Fruit fly (Drosophila melanogaster) whole organism, adult: ENCODE measurements around the gene Trx2.

Experiments
- CG11617 ChIP-seq: fragments of 200-800 bp; sonication (Bioruptor generic); optimal IDR thresholded peaks from 2 replicates; lab custom pipeline; 2017; ENCODE audit warnings: mild to moderate bottlenecking, missing biosample characterization, missing genetic modification reagents, missing genetic modification characterization
- CG12768 ChIP-seq: fragments of 200-800 bp; sonication (Bioruptor generic); optimal IDR thresholded peaks from 2 replicates; lab custom pipeline; 2017; ENCODE audit warnings: missing biosample characterization, missing genetic modification characterization, mild to moderate bottlenecking, moderate library complexity, missing genetic modification reagents
- CG14711 ChIP-seq: fragments of 200-800 bp; sonication (Bioruptor generic); optimal IDR thresholded peaks from 2 replicates; lab custom pipeline; 2018; ENCODE audit warnings: missing biosample characterization, mild to moderate bottlenecking, missing genetic modification characterization, moderate library complexity
- CG1620 ChIP-seq: fragments of 200-800 bp; sonication (Bioruptor generic); optimal IDR thresholded peaks from 2 replicates; lab custom pipeline; 2016; ENCODE audit warnings: missing biosample characterization, missing genetic modification characterization
- CG33017 ChIP-seq: fragments of 200-800 bp; sonication (Bioruptor generic); optimal IDR thresholded peaks from 2 replicates; lab custom pipeline; 2018; ENCODE audit warnings: missing biosample characterization, mild to moderate bottlenecking, missing genetic modification characterization, moderate library complexity
- CG5204 ChIP-seq: fragments of 200-800 bp; sonication (Bioruptor generic); optimal IDR thresholded peaks from 2 replicates; lab custom pipeline; 2016; ENCODE audit warnings: missing biosample characterization, missing genetic modification characterization
- CG7045 ChIP-seq: fragments of 200-800 bp; sonication (Bioruptor generic); optimal IDR thresholded peaks from 2 replicates; lab custom pipeline; 2017; ENCODE audit warnings: missing biosample characterization, mild to moderate bottlenecking, missing genetic modification characterization
- CG7101 ChIP-seq: fragments of 200-800 bp; sonication (Bioruptor generic); optimal IDR thresholded peaks from 2 replicates; lab custom pipeline; 2018; ENCODE audit warnings: missing biosample characterization, mild to moderate bottlenecking, missing genetic modification characterization, moderate library complexity
- Clk ChIP-seq: fragments of 200-800 bp; sonication (Bioruptor generic); optimal IDR thresholded peaks from 2 replicates; lab custom pipeline; 2017; ENCODE audit warnings: missing biosample characterization, missing genetic modification characterization
- Crg-1 ChIP-seq: fragments of 200-800 bp; sonication (Bioruptor generic); optimal IDR thresholded peaks from 2 replicates; lab custom pipeline; 2016; ENCODE audit warnings: missing biosample characterization, missing genetic modification characterization
- Hr96 ChIP-seq: fragments of 200-800 bp; sonication (Bioruptor generic); optimal IDR thresholded peaks from 2 replicates; lab custom pipeline; 2016; ENCODE audit warnings: missing biosample characterization, missing genetic modification characterization
- Mnt ChIP-seq: fragments of 200-800 bp; sonication (Bioruptor generic); optimal IDR thresholded peaks from 2 replicates; lab custom pipeline; 2016; ENCODE audit warnings: missing biosample characterization, mild to moderate bottlenecking, missing genetic modification characterization
- bab1 ChIP-seq: fragments of 200-800 bp; sonication (Bioruptor generic); optimal IDR thresholded peaks from 3 replicates; lab custom pipeline; 2019; ENCODE audit warnings: missing biosample characterization, mild to moderate bottlenecking, missing genetic modification characterization, moderate library complexity
- cic ChIP-seq: fragments of 200-800 bp; sonication (Bioruptor generic); optimal IDR thresholded peaks from 2 replicates; lab custom pipeline; 2017; ENCODE audit warnings: missing biosample characterization, mild to moderate bottlenecking, missing genetic modification characterization, moderate library complexity
- cnc ChIP-seq, 2 experiments: fragments of >200 bp; optimal IDR thresholded peaks; 2 replicates each; lab custom pipeline; 2017
- kay ChIP-seq: fragments of 200-800 bp; sonication (Bioruptor generic); peaks from one replicate; lab custom pipeline; 2016; ENCODE audit warnings: missing biosample characterization, missing genetic modification characterization, borderline replicate concordance
- ovo ChIP-seq: fragments of 200-800 bp; sonication (Bioruptor generic); optimal IDR thresholded peaks from 2 replicates; lab custom pipeline; 2016; ENCODE audit warnings: missing biosample characterization, missing genetic modification characterization
- pad ChIP-seq: fragments of 200-800 bp; sonication (Bioruptor generic); optimal IDR thresholded peaks from 3 replicates; lab custom pipeline; 2017; ENCODE audit warnings: missing biosample characterization, missing genetic modification characterization, mild to moderate bottlenecking, moderate library complexity, missing genetic modification reagents
- tj ChIP-seq: fragments of 200-800 bp; sonication (Bioruptor generic); optimal IDR thresholded peaks from 3 replicates; lab custom pipeline; 2017; ENCODE audit warnings: missing biosample characterization, mild to moderate bottlenecking, missing genetic modification characterization, moderate library complexity
- toe ChIP-seq: fragments of 200-800 bp; sonication (Bioruptor generic); optimal IDR thresholded peaks from 2 replicates; lab custom pipeline; 2016; ENCODE audit warnings: missing biosample characterization, missing genetic modification characterization

Trx2 gene

DNA sequence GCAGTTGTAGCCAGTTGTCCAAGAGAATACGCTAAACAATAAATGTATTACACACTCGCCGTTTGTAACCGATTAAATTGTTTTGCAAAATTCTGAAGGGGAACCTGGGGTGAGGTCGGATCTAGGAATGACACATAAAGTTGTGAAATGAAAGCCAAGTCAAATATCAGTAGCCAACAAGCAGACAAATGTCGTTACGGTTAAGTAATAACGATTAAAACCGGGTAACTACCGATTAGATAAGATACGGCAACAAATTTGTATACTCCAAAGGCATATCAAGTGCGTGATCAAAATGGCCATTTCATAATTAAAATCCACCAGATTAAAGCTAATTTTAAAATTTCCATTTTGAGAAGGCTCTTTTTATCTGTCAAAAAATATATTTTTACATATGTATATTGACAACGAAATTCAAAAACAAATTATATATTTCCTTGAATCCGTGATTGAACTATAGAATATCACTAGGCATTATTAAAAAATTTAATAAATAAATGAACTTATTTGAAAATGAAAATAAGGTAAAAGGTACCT lies 3.1 kb downstream of the Trx2 start, which contains the start of gene GlcAT-S:
GlcAT-S (plus strand) TSS at position 487 of the 537 bp plus-strand sequence.
- TF ChIP-seq cic (GFP tag; lab: Kevin White, UChicago), result peak; percentile 31
- TF ChIP-seq toe (GFP tag; lab: Kevin White, UChicago), result no peak

DNA sequence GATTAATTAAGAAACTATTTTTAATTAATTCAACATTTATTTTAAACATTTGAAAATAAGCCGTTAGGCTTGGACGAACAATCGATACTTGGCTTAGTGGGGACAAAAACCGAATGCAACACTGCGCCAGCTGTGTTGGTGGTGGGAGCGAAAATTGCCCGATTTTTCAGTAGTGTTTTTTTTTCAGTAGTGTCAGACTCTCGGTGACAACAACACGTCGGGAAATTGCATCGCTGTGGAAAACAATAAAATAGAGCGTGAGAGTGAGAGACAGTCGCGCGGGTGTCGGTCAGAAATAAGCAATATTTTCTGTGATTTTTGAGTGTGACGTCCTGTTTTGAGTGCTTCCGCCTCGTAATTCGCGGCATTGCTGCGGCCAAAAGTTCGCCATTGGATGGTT lies 3.7 kb downstream of the Trx2 start:
- TF ChIP-seq CG7101 (tag; lab: Kevin White, UChicago), result peak; percentile 12
- peak; percentile 5 for TF ChIP-seq cic (GFP tag; lab: Kevin White, UChicago)
- TF ChIP-seq tj (GFP tag; lab: Kevin White, UChicago), result peak; percentile 59
- TF ChIP-seq Hr96, result no peak
- no peak for TF ChIP-seq cnc (optimal IDR thresholded peaks at IDR 0.05; lab: Kevin White, UChicago)
- no peak for TF ChIP-seq CG5204 (GFP tag; lab: Kevin White, UChicago)
- peak; percentile 80 for TF ChIP-seq Mnt
- peak; percentile 70 for TF ChIP-seq CG1620
- no peak for TF ChIP-seq CG7045 (GFP tag; lab: Kevin White, UChicago)
- TF ChIP-seq Crg-1 (GFP tag; lab: Kevin White, UChicago), result peak; percentile 49
- TF ChIP-seq ovo (GFP tag; lab: Kevin White, UChicago), result peak; percentile 49
- peak; percentile 40 for TF ChIP-seq bab1
- no peak for TF ChIP-seq pad (GFP tag; lab: Kevin White, UChicago)
- TF ChIP-seq CG12768 (GFP tag; lab: Kevin White, UChicago), result no peak
- no peak for TF ChIP-seq kay (GFP tag; lab: Kevin White, UChicago)
- no peak for TF ChIP-seq toe (GFP tag; lab: Kevin White, UChicago)
- peak; percentile 42 for TF ChIP-seq CG11617 (GFP tag; lab: Kevin White, UChicago)
- TF ChIP-seq CG33017 (tag; lab: Kevin White, UChicago), result peak; percentile 14
- TF ChIP-seq Clk, result no peak
- TF ChIP-seq CG14711 (tag; lab: Kevin White, UChicago), result no peak

DNA sequence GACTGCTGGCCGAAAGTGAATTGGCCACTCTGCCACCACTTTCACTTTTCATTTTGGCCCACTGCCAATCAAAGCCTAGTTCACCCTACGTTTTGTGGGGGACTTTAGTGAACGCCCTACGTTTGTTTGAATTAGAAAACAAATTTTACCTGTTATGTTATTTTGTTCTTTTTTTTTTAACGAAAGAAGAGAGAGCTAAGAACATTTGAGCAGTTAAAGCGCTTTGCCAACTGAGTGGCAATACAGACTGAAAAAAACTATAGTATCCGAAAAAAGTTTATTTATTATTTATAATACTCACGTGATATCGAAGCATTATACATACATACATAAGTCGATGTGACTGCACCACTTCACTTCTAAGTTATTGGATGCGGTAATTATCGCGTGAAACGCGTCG lies 4.9 kb downstream of the Trx2 start:
- TF ChIP-seq CG14711 (tag; lab: Kevin White, UChicago) (peak; percentile 29), kay (GFP tag; lab: Kevin White, UChicago) (peak; percentile 33), Clk (no peak), bab1 (peak; percentile 69)

DNA sequence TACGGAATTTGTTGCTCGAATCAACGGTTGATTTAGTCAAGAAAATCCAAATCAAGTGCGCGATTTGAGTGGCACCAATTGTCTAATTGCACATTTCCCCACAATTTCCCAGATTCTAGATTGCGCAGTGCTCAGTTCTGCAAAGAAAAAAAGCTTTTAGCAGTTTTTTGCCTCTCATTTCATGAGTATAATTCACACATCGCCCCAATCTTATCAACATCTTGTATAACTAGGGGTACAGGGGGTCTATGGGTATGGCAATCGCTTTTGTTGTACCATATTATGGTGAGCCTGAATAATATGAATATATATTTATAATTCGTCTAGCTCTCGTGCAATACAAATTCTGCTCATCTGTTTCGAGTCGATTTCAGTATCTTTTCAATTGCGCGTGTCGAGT lies 5.9 kb downstream of the Trx2 start:
- TF ChIP-seq Mnt (no peak), Clk (no peak), CG14711 (tag; lab: Kevin White, UChicago) (no peak), CG11617 (GFP tag; lab: Kevin White, UChicago) (no peak), Crg-1 (GFP tag; lab: Kevin White, UChicago) (no peak), Hr96 (no peak), CG7045 (GFP tag; lab: Kevin White, UChicago) (no peak), cnc (optimal IDR thresholded peaks at IDR 0.05; lab: Kevin White, UChicago) (no peak), CG7101 (tag; lab: Kevin White, UChicago) (no peak), CG12768 (GFP tag; lab: Kevin White, UChicago) (no peak), CG5204 (GFP tag; lab: Kevin White, UChicago) (no peak), CG33017 (tag; lab: Kevin White, UChicago) (no peak), bab1 (no peak), tj (GFP tag; lab: Kevin White, UChicago) (no peak), cic (GFP tag; lab: Kevin White, UChicago) (peak; percentile 42), ovo (GFP tag; lab: Kevin White, UChicago) (no peak), toe (GFP tag; lab: Kevin White, UChicago) (no peak), CG1620 (no peak), pad (GFP tag; lab: Kevin White, UChicago) (peak; percentile 4), kay (GFP tag; lab: Kevin White, UChicago) (peak; percentile 71)

DNA sequence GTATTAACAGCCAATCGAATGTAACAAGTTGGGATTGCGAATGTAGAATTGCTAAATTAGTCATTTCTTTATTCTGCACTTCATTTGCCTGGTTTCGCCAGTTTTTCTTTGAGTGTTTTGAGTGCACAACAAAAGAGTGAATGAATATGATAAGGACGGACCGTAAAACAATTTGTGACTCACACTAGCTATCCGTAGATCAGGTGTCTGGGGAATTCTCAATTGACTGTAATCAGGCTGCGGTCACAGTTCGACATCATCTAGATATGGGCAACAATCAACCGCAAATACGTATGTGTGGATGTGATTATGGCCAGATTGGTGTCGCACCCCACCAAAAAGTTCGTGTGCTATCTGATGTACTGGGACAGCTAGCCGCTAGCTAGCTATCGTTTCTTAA lies 7.0 kb downstream of the Trx2 start:
- TF ChIP-seq tj (GFP tag; lab: Kevin White, UChicago) (no peak), cic (GFP tag; lab: Kevin White, UChicago) (peak; percentile 94), kay (GFP tag; lab: Kevin White, UChicago) (peak; percentile 81)

DNA sequence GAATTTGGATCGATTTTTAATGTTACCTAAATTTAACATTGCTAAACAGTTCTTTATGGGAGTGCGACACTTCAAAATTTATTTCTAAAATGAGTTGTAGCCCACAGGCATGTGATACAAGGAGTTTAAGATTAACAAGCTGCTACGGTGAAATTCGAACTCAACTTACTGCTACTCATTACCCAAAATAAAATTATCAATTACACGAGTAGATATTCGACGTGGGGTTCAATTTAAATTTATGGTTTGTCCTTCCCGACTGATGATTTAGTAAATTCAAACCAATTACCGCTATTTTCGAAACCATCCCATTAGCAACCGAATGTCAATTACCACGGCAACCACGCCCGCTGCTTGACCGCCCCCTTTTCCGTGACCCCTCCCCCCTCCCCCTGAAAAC lies 12.2 kb downstream of the Trx2 start, which contains the start of gene CG31882:
CG31882 (minus strand) TSS at position 101 of the 400 bp plus-strand sequence.
- TF ChIP-seq cnc (optimal IDR thresholded peaks at IDR 0.05; lab: Kevin White, UChicago), result no peak
- TF ChIP-seq Crg-1 (GFP tag; lab: Kevin White, UChicago), result no peak
- no peak for TF ChIP-seq CG33017 (tag; lab: Kevin White, UChicago)
- no peak for TF ChIP-seq CG12768 (GFP tag; lab: Kevin White, UChicago)
- no peak for TF ChIP-seq pad (GFP tag; lab: Kevin White, UChicago)
- TF ChIP-seq CG5204 (GFP tag; lab: Kevin White, UChicago), result no peak
- TF ChIP-seq ovo (GFP tag; lab: Kevin White, UChicago), result no peak
- no peak for TF ChIP-seq CG1620
- TF ChIP-seq bab1, result no peak

DNA sequence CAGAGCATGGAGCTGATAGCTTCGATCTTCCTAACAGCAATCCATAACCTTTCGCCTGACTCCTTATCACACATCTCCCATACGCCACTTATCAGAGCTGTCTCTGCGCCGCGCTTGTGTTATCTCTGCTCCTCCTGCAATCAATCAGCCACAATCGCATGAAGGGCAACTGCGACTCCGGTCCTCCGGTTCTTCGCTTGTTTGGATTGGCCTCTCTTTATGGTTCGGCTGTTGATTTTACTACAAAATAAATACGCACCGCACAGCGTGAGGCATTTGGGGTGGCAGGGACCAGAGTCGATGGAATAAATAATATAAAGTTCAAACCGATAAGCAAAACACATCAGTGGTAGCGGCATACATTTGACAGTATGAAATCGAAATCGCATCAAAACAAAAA lies 20.1 kb downstream of the Trx2 start:
- TF ChIP-seq CG33017 (tag; lab: Kevin White, UChicago) (no peak), cic (GFP tag; lab: Kevin White, UChicago) (peak; percentile 17)
